Worm (Caenorhabditis elegans) whole organism, early embryonic: ENCODE measurements around the gene try-13.

ENCODE experiments used
- B0310.2 ChIP-seq: sonication (generic microtip); optimal IDR thresholded peaks from 2 replicates; lab custom pipeline; 2016; ENCODE audit warnings: mild to moderate bottlenecking, missing genetic modification characterization, missing compliant biosample characterization
- F13C5.2 ChIP-seq: sonication (generic microtip); optimal IDR thresholded peaks from 2 replicates; lab custom pipeline; 2017; ENCODE audit warnings: mild to moderate bottlenecking, missing genetic modification characterization, inconsistent platforms, missing compliant biosample characterization
- ama-1 ChIP-seq: fragments of 150-350 bp; optimal IDR thresholded peaks from 2 replicates; lab custom pipeline; 2014
- hmbx-1 ChIP-seq: sonication (generic microtip); optimal IDR thresholded peaks from 2 replicates; lab custom pipeline; 2016; ENCODE audit warnings: mild to moderate bottlenecking, missing genetic modification characterization, missing compliant biosample characterization
- pes-1 ChIP-seq: fragments of 200-800 bp; sonication (Bioruptor generic); IDR thresholded peaks from 2 replicates; pipeline ENCODE4 v1.3.6; 2022; ENCODE audit warnings: missing genetic modification reagents, missing genetic modification characterization, missing compliant biosample characterization

DNA sequence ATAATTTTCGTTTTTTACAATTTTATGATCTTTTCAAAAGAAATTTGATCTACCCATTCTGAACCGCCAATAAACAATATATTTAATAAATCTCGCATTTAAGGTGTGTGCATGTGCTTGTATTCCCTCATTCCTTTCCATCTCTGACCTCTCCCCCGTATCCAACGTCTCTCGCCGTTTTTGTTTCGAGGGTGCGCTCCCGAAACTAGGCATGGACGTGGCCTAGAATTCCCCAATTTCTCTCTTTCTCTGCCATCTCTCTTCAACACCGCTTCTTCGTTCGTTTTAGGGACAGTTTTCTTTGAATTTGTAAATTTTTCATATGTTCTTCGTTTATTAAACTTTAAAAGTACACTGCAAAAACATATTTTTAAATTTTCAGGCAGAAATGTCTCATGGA lies 25.6 kb downstream of the try-13 start, which contains the start of gene F25E5.1:
- TF ChIP-seq ama-1 (lab: Kevin White, UChicago) (no peak), hmbx-1 (tag; lab: Kevin White, UChicago) (no peak), B0310.2 (tag; lab: Kevin White, UChicago) (no peak), F13C5.2 (peak; percentile 47), pes-1 (GFP tag; lab: Robert Waterston, UW) (no peak)
